Worm (Caenorhabditis elegans): ENCODE results near the gene F14D7.14.

- TF ChIP-seq ham-2 (GFP tag; optimal IDR thresholded peaks at IDR 0.05) (no peak), lsy-2 (tag; optimal IDR thresholded peaks at IDR 0.05) (no peak), blmp-1 (tag; optimal IDR thresholded peaks at IDR 0.05) (no peak), snpc-4 (tag; optimal IDR thresholded peaks at IDR 0.05) (no peak), unc-39 (tag; optimal IDR thresholded peaks at IDR 0.05) (no peak), tbx-8 (GFP tag; optimal IDR thresholded peaks at IDR 0.05) (no peak), lin-13 (tag; optimal IDR thresholded peaks at IDR 0.05) (no peak), lin-32 (GFP tag; optimal IDR thresholded peaks at IDR 0.05) (no peak)
These were observed 11.1 kb downstream of the F14D7.14 start for ce11 chrV:14320730-14321319.

Measured in whole organism, mixed stage, embryonic.